Fruit fly (Drosophila melanogaster): ENCODE data around the gene yata.

The yata gene

DNA sequence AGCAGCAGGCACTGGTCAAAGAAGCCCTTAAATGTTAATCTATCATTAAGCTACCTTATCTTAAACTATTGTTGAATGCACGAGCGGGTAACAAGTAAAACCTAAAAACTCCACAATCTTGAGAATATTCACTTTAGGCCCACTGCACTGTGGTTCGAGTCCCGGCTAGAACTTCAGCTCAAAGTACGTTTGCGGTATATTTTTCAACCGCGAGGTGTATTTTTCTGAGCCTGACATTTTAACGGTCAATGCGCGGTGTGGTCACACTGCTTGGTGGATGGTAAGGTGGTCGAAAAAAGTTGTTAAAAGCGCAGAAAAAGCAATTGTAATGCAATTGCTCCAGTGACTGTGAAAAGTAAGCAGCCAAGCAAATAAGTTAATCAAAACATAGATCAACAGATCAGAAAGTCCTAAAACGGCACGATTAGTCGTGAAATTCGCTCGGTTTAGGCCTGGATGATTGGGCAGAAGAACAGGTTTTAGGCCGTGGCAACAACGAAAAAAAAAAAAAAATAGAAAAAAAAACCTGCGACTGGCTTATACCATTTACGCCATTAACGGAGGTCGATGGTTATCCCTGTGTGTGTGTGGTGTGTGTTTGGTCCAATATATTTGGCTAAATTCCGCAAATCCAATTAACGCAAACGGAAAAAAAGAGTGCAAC, 23.3 kb upstream of the yata start, which contains the start of gene Kul (continued):
- TF ChIP-seq CG14014 (GFP tag; IDR thresholded peaks at IDR 0.05) (peak; percentile 47; the same call in 1 of the 2 replicates), zfh1 (GFP tag; IDR thresholded peaks at IDR 0.05) (peak; percentile 64), slbo (GFP tag; IDR thresholded peaks at IDR 0.05) (peak; percentile 46; the same call in 1 of the 2 replicates), CG13287 (GFP tag; IDR thresholded peaks at IDR 0.05; ENCODE audit: partially characterized antibody) (peak; percentile 20; the same call in 1 of the 2 replicates), Hr78 (GFP tag; optimal IDR thresholded peaks at IDR 0.05) (no peak), ro (GFP tag; IDR thresholded peaks at IDR 0.05) (no peak), sisA (GFP tag; IDR thresholded peaks at IDR 0.05) (no peak), ato (GFP tag; IDR thresholded peaks at IDR 0.05; ENCODE audit: partially characterized antibody) (peak; percentile 49; the same call in 1 of the 2 replicates), CG17328 (GFP tag; IDR thresholded peaks at IDR 0.05) (no peak), emc (GFP tag; optimal IDR thresholded peaks at IDR 0.05) (no peak), pros (GFP tag; optimal IDR thresholded peaks at IDR 0.05) (no peak), insv (GFP tag; optimal IDR thresholded peaks at IDR 0.05) (peak in 1 of 2 experiments; percentile 14), CG7745 (tag; optimal IDR thresholded peaks at IDR 0.05) (no peak), Rfx (GFP tag; IDR thresholded peaks at IDR 0.05) (peak; percentile 67), Elba2 (GFP tag; optimal IDR thresholded peaks at IDR 0.05) (no peak), Fer3 (tag; optimal IDR thresholded peaks at IDR 0.05) (no peak), Neu2 (GFP tag; optimal IDR thresholded peaks at IDR 0.05; ENCODE audit: borderline replicate concordance) (no peak), CG10274 (GFP tag; optimal IDR thresholded peaks at IDR 0.05) (no peak), CG3838 (GFP tag; optimal IDR thresholded peaks at IDR 0.05) (no peak), CG8388 (GFP tag; optimal IDR thresholded peaks at IDR 0.05) (no peak), CG6791 (GFP tag; IDR thresholded peaks at IDR 0.05; ENCODE audit: partially characterized antibody) (peak; percentile 61; the same call in 1 of the 3 replicates), HmgZ (tag; optimal IDR thresholded peaks at IDR 0.05) (peak; percentile 48), CG1602 (GFP tag; optimal IDR thresholded peaks at IDR 0.05) (no peak), dmrt99B (tag; optimal IDR thresholded peaks at IDR 0.05) (no peak), CG9797 (GFP tag; optimal IDR thresholded peaks at IDR 0.05) (peak; percentile 77), salm (tag; optimal IDR thresholded peaks at IDR 0.05) (no peak), CG17802 (tag; optimal IDR thresholded peaks at IDR 0.05) (no peak), gcm2 (GFP tag; optimal IDR thresholded peaks at IDR 0.05) (peak; percentile 9), CrebB (tag; optimal IDR thresholded peaks at IDR 0.05) (no peak), lbe (GFP tag; optimal IDR thresholded peaks at IDR 0.05) (no peak), Aef1 (GFP tag; IDR thresholded peaks at IDR 0.05) (no peak), dpn (GFP tag; optimal IDR thresholded peaks at IDR 0.05) (peak; percentile 5 to 41), pita (GFP tag; optimal IDR thresholded peaks at IDR 0.05) (peak; percentile 50), PHDP (tag; optimal IDR thresholded peaks at IDR 0.05) (no peak), Lhr (GFP tag; optimal IDR thresholded peaks at IDR 0.05) (peak; percentile 50), ci (GFP tag; IDR thresholded peaks at IDR 0.05) (0 out of 3 replicates have a peak, but pooled peaks have one; percentile 18), ap (GFP tag; IDR thresholded peaks at IDR 0.05) (0 out of 2 replicates have a peak, but pooled peaks have one; percentile 15), corto (GFP tag; optimal IDR thresholded peaks at IDR 0.05) (no peak), Mad (GFP tag; optimal IDR thresholded peaks at IDR 0.05) (no peak), B-H2 (GFP tag; optimal IDR thresholded peaks at IDR 0.05) (no peak), Dp (GFP tag; optimal IDR thresholded peaks at IDR 0.05) (peak; percentile 8), cwo (GFP tag; optimal IDR thresholded peaks at IDR 0.05) (no peak), tup (GFP tag; optimal IDR thresholded peaks at IDR 0.05) (no peak), tio (GFP tag; optimal IDR thresholded peaks at IDR 0.05) (no peak), fd102C (GFP tag; optimal IDR thresholded peaks at IDR 0.05) (no peak), gfzf (GFP tag; optimal IDR thresholded peaks at IDR 0.05) (peak; percentile 87), HLH3B (GFP tag; IDR thresholded peaks at IDR 0.05) (peak; percentile 32; the same call in 1 of the 2 replicates), CG9215 (GFP tag; IDR thresholded peaks at IDR 0.05) (no peak; the same call in 1 of the 2 replicates)

Data from whole organism, embryonic.